Fruit fly (Drosophila melanogaster) whole organism, embryonic: ENCODE data around the gene Hayan.
A peak's percentile ranks its signal among the peaks of the same experiment; 100 is the strongest.

ENCODE experiments used
- Aef1 ChIP-seq: fragments of 200-800 bp; sonication (Bioruptor generic); IDR thresholded peaks from 3 replicates; pipeline ENCODE4 v1.3.6; 2022; ENCODE audit warnings: missing biosample characterization, missing genetic modification characterization
- Bdp1 ChIP-seq: fragments of 200-800 bp; sonication (Bioruptor generic); optimal IDR thresholded peaks from 3 replicates; lab custom pipeline; 2016; ENCODE audit warnings: missing biosample characterization, missing genetic modification characterization
- CG10565 ChIP-seq: fragments of 200-800 bp; sonication (Bioruptor generic); optimal IDR thresholded peaks from 3 replicates; lab custom pipeline; 2016; ENCODE audit warnings: missing biosample characterization, mild to moderate bottlenecking, missing genetic modification characterization
- CG11085 ChIP-seq: fragments of 200-800 bp; sonication (Bioruptor generic); IDR thresholded peaks from 2 replicates; pipeline ENCODE4 v1.3.6; 2022; ENCODE audit warnings: missing biosample characterization, missing genetic modification characterization
- CG1233 ChIP-seq: fragments of 200-800 bp; sonication (Bioruptor generic); optimal IDR thresholded peaks from 4 replicates; lab custom pipeline; 2018; ENCODE audit warnings: missing biosample characterization, mild to moderate bottlenecking, missing genetic modification characterization
- CG13123 ChIP-seq: fragments of 200-800 bp; sonication (Bioruptor generic); optimal IDR thresholded peaks from 2 replicates; lab custom pipeline; 2016; ENCODE audit warnings: missing biosample characterization, missing genetic modification characterization
- CG14050 ChIP-seq: fragments of 200-800 bp; sonication (Bioruptor generic); IDR thresholded peaks from 3 replicates; pipeline ENCODE4 v1.3.6; 2022; ENCODE audit warnings: missing biosample characterization, missing genetic modification characterization
- CG15479 ChIP-seq: fragments of 200-800 bp; sonication (Bioruptor generic); optimal IDR thresholded peaks from 3 replicates; lab custom pipeline; 2019; ENCODE audit warnings: missing biosample characterization, mild to moderate bottlenecking, missing genetic modification characterization, moderate library complexity
- CG15696 ChIP-seq: fragments of 200-800 bp; sonication (Bioruptor generic); optimal IDR thresholded peaks from 2 replicates; lab custom pipeline; 2019; ENCODE audit warnings: missing biosample characterization, mild to moderate bottlenecking, missing genetic modification characterization, moderate library complexity
- CG18262 ChIP-seq: fragments of 200-800 bp; optimal IDR thresholded peaks from 3 replicates; lab custom pipeline; 2019; ENCODE audit warnings: missing biosample characterization, mild to moderate bottlenecking, missing genetic modification characterization, moderate library complexity
- CG18599 ChIP-seq: fragments of 200-800 bp; sonication (Bioruptor generic); optimal IDR thresholded peaks from 3 replicates; lab custom pipeline; 2017; ENCODE audit warnings: missing biosample characterization, missing genetic modification characterization, mild to moderate bottlenecking, moderate library complexity, missing genetic modification reagents
- CG2678 ChIP-seq: fragments of 200-800 bp; sonication (Bioruptor generic); optimal IDR thresholded peaks from 3 replicates; lab custom pipeline; 2019; ENCODE audit warnings: missing biosample characterization, mild to moderate bottlenecking, missing genetic modification characterization, moderate library complexity
- CG2889 ChIP-seq: fragments of 200-800 bp; sonication (Bioruptor generic); IDR thresholded peaks from 3 replicates; pipeline ENCODE4 v1.3.6; 2022; ENCODE audit warnings: missing biosample characterization, missing genetic modification characterization
- CG30403 ChIP-seq: fragments of 200-800 bp; sonication (Bioruptor generic); optimal IDR thresholded peaks from 3 replicates; lab custom pipeline; 2016; ENCODE audit warnings: missing biosample characterization, missing genetic modification characterization
- CG4282 ChIP-seq: fragments of 200-800 bp; sonication (Bioruptor generic); optimal IDR thresholded peaks from 2 replicates; lab custom pipeline; 2016; ENCODE audit warnings: missing biosample characterization, missing genetic modification characterization
- CG4617 ChIP-seq: fragments of 200-800 bp; sonication (Bioruptor generic); optimal IDR thresholded peaks from 3 replicates; lab custom pipeline; 2016; ENCODE audit warnings: missing biosample characterization, missing genetic modification characterization, borderline replicate concordance
- CG6689 ChIP-seq: fragments of 200-800 bp; sonication (Bioruptor generic); IDR thresholded peaks from 2 replicates; pipeline ENCODE4 v1.3.6; 2022; ENCODE audit warnings: missing biosample characterization, missing genetic modification characterization
- CG7745 ChIP-seq: fragments of 200-800 bp; sonication (Bioruptor generic); optimal IDR thresholded peaks from 2 replicates; lab custom pipeline; 2018; ENCODE audit warnings: missing biosample characterization, mild to moderate bottlenecking, missing genetic modification characterization, moderate library complexity
- CG7786 ChIP-seq: fragments of 200-800 bp; sonication (Bioruptor generic); optimal IDR thresholded peaks from 2 replicates; lab custom pipeline; 2016; ENCODE audit warnings: missing biosample characterization, missing genetic modification characterization
- Fer2 ChIP-seq: fragments of 200-800 bp; sonication (Bioruptor generic); optimal IDR thresholded peaks from 2 replicates; lab custom pipeline; 2018; ENCODE audit warnings: missing biosample characterization, mild to moderate bottlenecking, missing genetic modification characterization, moderate library complexity
- Nf-YB ChIP-seq: fragments of 200-800 bp; sonication (Bioruptor generic); optimal IDR thresholded peaks from 3 replicates; lab custom pipeline; 2019; ENCODE audit warnings: missing biosample characterization, mild to moderate bottlenecking, missing genetic modification characterization, moderate library complexity
- Opbp ChIP-seq: fragments of 200-800 bp; sonication (Bioruptor generic); IDR thresholded peaks from 3 replicates; pipeline ENCODE4 v1.3.6; 2022; ENCODE audit warnings: missing biosample characterization, missing genetic modification characterization; ENCODE audit not compliant: partially characterized antibody
- Scr ChIP-seq: fragments of 200-800 bp; sonication (Bioruptor generic); IDR thresholded peaks from 2 replicates; pipeline ENCODE4 v1.3.6; 2022; ENCODE audit warnings: missing biosample characterization, missing genetic modification characterization; ENCODE audit not compliant: partially characterized antibody
- Side ChIP-seq: fragments of 200-800 bp; sonication (Bioruptor generic); optimal IDR thresholded peaks from 2 replicates; lab custom pipeline; 2016; ENCODE audit warnings: missing biosample characterization, missing genetic modification characterization
- Trl ChIP-seq, 3 experiments: fragments of >200 bp in 2 of 3; fragments of 200-800 bp in 1 of 3; sonication (Bioruptor generic) in 1 of 3; optimal IDR thresholded peaks; 2 replicates in 1 of 3; 3 replicates in 2 of 3; lab custom pipeline; 2016 to 2017; ENCODE audit warnings: missing biosample characterization in 1 of 3, missing genetic modification characterization in 1 of 3
- Vsx1 ChIP-seq: fragments of 200-800 bp; sonication (Bioruptor generic); optimal IDR thresholded peaks from 2 replicates; lab custom pipeline; 2017; ENCODE audit warnings: missing biosample characterization, mild to moderate bottlenecking, missing genetic modification characterization, missing genetic modification reagents
- Xbp1 ChIP-seq: fragments of 200-800 bp; sonication (Bioruptor generic); optimal IDR thresholded peaks from 3 replicates; lab custom pipeline; 2016; ENCODE audit warnings: missing biosample characterization, mild to moderate bottlenecking, missing genetic modification characterization
- YL-1 ChIP-seq: fragments of 200-800 bp; sonication (Bioruptor generic); optimal IDR thresholded peaks from 3 replicates; lab custom pipeline; 2017; ENCODE audit warnings: missing biosample characterization, mild to moderate bottlenecking, missing genetic modification characterization
- ara ChIP-seq: fragments of 200-800 bp; sonication (Bioruptor generic); IDR thresholded peaks from 2 replicates; pipeline ENCODE4 v1.3.6; 2022; ENCODE audit warnings: missing biosample characterization, missing genetic modification characterization
- chn ChIP-seq: fragments of 200-800 bp; sonication (Bioruptor generic); optimal IDR thresholded peaks from 2 replicates; lab custom pipeline; 2016; ENCODE audit warnings: missing biosample characterization, missing genetic modification characterization
- dysf ChIP-seq: fragments of 200-800 bp; sonication (Bioruptor generic); IDR thresholded peaks from 3 replicates; pipeline ENCODE4 v1.3.6; 2022; ENCODE audit warnings: missing biosample characterization, missing genetic modification characterization
- en ChIP-seq: fragments of 200-800 bp; sonication (Bioruptor generic); optimal IDR thresholded peaks from 2 replicates; lab custom pipeline; 2016; ENCODE audit warnings: missing biosample characterization, missing genetic modification characterization
- exex ChIP-seq: fragments of 200-800 bp; sonication (Bioruptor generic); optimal IDR thresholded peaks from 4 replicates; lab custom pipeline; 2018; ENCODE audit warnings: missing biosample characterization, mild to moderate bottlenecking, missing genetic modification characterization, moderate library complexity
- grn ChIP-seq: fragments of 200-800 bp; sonication (Bioruptor generic); optimal IDR thresholded peaks from 3 replicates; lab custom pipeline; 2017; ENCODE audit warnings: missing biosample characterization, missing genetic modification characterization
- lola ChIP-seq, 3 experiments: fragments of >200 bp in 2 of 3; fragments of 200-800 bp in 1 of 3; sonication (Bioruptor generic) in 1 of 3; optimal IDR thresholded peaks; 2 replicates each; lab custom pipeline; 2017 to 2019; ENCODE audit warnings: missing biosample characterization in 3 of 3, missing genetic modification characterization in 3 of 3, mild to moderate bottlenecking in 1 of 3, moderate library complexity in 1 of 3
- luna ChIP-seq: fragments of 200-800 bp; sonication (Bioruptor generic); optimal IDR thresholded peaks from 2 replicates; lab custom pipeline; 2016; ENCODE audit warnings: missing biosample characterization, missing genetic modification characterization
- mirr ChIP-seq: fragments of 200-800 bp; sonication (Bioruptor generic); optimal IDR thresholded peaks from 3 replicates; lab custom pipeline; 2018; ENCODE audit warnings: missing biosample characterization, mild to moderate bottlenecking, missing genetic modification characterization
- nerfin-1 ChIP-seq: fragments of 200-800 bp; sonication (Bioruptor generic); optimal IDR thresholded peaks from 3 replicates; lab custom pipeline; 2019; ENCODE audit warnings: missing biosample characterization, mild to moderate bottlenecking, missing genetic modification characterization, moderate library complexity
- nerfin-2 ChIP-seq: fragments of 200-800 bp; sonication (Bioruptor generic); IDR thresholded peaks from 2 replicates; pipeline ENCODE4 v1.3.6; 2022; ENCODE audit warnings: missing biosample characterization, missing genetic modification characterization; ENCODE audit not compliant: partially characterized antibody
- nom ChIP-seq: fragments of 200-800 bp; sonication (Bioruptor generic); optimal IDR thresholded peaks from 2 replicates; lab custom pipeline; 2017; ENCODE audit warnings: missing biosample characterization, missing genetic modification characterization, mild to moderate bottlenecking, moderate library complexity, missing genetic modification reagents
- prd ChIP-seq, 3 experiments: fragments of >200 bp in 2 of 3; fragments of 200-800 bp in 1 of 3; sonication (Bioruptor generic) in 1 of 3; optimal IDR thresholded peaks in 2 of 3; IDR thresholded peaks in 1 of 3; 2 replicates in 2 of 3; 3 replicates in 1 of 3; pipeline versions ENCODE4 v1.3.6 to Lab custom; 2017 to 2022; ENCODE audit warnings: missing biosample characterization in 1 of 3, missing genetic modification characterization in 1 of 3
- repo ChIP-seq: fragments of 200-800 bp; sonication (Bioruptor generic); optimal IDR thresholded peaks from 2 replicates; lab custom pipeline; 2016; ENCODE audit warnings: missing biosample characterization, missing genetic modification characterization
- ro ChIP-seq: fragments of 200-800 bp; sonication (Bioruptor generic); IDR thresholded peaks from 2 replicates; pipeline ENCODE4 v1.3.6; 2022; ENCODE audit warnings: missing biosample characterization, missing genetic modification characterization
- row ChIP-seq: fragments of 200-800 bp; sonication (Bioruptor generic); IDR thresholded peaks from 3 replicates; pipeline ENCODE4 v1.3.6; 2022; ENCODE audit warnings: missing biosample characterization, missing genetic modification characterization
- sim ChIP-seq: fragments of 200-800 bp; sonication (Bioruptor generic); IDR thresholded peaks from 2 replicates; pipeline ENCODE4 v1.3.6; 2022; ENCODE audit warnings: missing biosample characterization, missing genetic modification characterization
- sqz ChIP-seq: fragments of 200-800 bp; sonication (Bioruptor generic); optimal IDR thresholded peaks from 3 replicates; lab custom pipeline; 2018; ENCODE audit warnings: missing biosample characterization, mild to moderate bottlenecking, missing genetic modification characterization
- stc ChIP-seq: fragments of 200-800 bp; sonication (Bioruptor generic); IDR thresholded peaks from 2 replicates; pipeline ENCODE4 v1.3.6; 2022; ENCODE audit warnings: missing biosample characterization, missing genetic modification characterization
- sug ChIP-seq: fragments of 200-800 bp; optimal IDR thresholded peaks from 2 replicates; lab custom pipeline; 2019; ENCODE audit warnings: missing biosample characterization, mild to moderate bottlenecking, missing genetic modification characterization, moderate library complexity

Gene Hayan

DNA sequence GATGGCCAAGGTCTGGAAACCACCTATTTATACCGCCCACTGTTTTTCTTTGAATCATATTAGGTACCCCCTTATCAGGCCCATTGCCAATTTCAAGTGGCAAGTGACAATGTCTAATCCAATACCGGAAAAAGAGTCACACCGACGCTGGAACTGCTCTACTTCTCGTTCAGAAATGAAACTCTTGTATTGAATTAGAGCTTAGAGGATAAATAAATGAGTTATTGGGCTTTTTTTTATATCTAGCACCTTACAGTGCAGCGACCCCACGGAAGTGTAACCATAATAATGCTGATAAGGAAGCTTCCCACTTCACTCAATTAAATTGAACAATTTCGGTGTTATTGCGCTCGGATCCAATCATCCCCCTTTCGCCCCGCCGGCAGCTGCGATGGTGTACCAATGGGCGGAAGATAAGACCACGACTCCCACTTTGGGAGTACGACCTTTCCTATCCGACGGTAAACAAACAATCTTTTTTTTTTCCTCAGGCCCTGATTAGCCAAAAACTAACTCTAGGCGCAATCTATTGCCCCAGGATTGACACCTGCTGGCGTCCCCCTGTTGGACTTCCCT is 10.7 kb upstream of the Hayan start, which contains the start of gene CG15043 (continued):
- peak; percentile 66 for TF ChIP-seq CG2678 (tag; lab: Kevin White, UChicago)
- no peak for TF ChIP-seq mirr (GFP tag; lab: Kevin White, UChicago)
- TF ChIP-seq stc (GFP tag; lab: Robert Waterston, UW): no peak
- TF ChIP-seq CG2889 (GFP tag; lab: Robert Waterston, UW): no peak
- no peak for TF ChIP-seq nerfin-1 (tag; lab: Kevin White, UChicago)
- no peak for TF ChIP-seq CG14050 (GFP tag; lab: Robert Waterston, UW)
- TF ChIP-seq chn (GFP tag; lab: Kevin White, UChicago): no peak
- TF ChIP-seq en (GFP tag; lab: Kevin White, UChicago): no peak
- TF ChIP-seq luna: no peak
- peak; percentile 70 for TF ChIP-seq row (GFP tag; lab: Robert Waterston, UW)
- TF ChIP-seq YL-1: no peak
- no peak for TF ChIP-seq Nf-YB (GFP tag; lab: Kevin White, UChicago)
- no peak for TF ChIP-seq CG11085 (GFP tag; lab: Robert Waterston, UW)
- TF ChIP-seq nerfin-2 (GFP tag; lab: Robert Waterston, UW): no peak
- no peak for TF ChIP-seq sim (GFP tag; lab: Robert Waterston, UW)
- no peak for TF ChIP-seq CG13123
- no peak for TF ChIP-seq CG10565
- TF ChIP-seq CG18262 (tag; lab: Kevin White, UChicago): no peak
- TF ChIP-seq CG7745: no peak
- TF ChIP-seq ro: no peak
- TF ChIP-seq Side (GFP tag; lab: Kevin White, UChicago): no peak
- TF ChIP-seq Aef1 (GFP tag; lab: Robert Waterston, UW): peak; percentile 48; the same call in 2 of the 3 replicates
- no peak for TF ChIP-seq CG15479 (GFP tag; lab: Kevin White, UChicago)
- TF ChIP-seq Opbp (GFP tag; lab: Robert Waterston, UW): no peak
- TF ChIP-seq CG4282: no peak
- peak; percentile 61; the same call in 2 of the 3 replicates for TF ChIP-seq dysf (GFP tag; lab: Robert Waterston, UW)
- TF ChIP-seq Scr (GFP tag; lab: Robert Waterston, UW): no peak

- TF ChIP-seq CG4617 (GFP tag; lab: Kevin White, UChicago) (no peak), repo (GFP tag; lab: Kevin White, UChicago) (no peak), grn (GFP tag; lab: Kevin White, UChicago) (peak; percentile 54), CG1233 (GFP tag; lab: Kevin White, UChicago) (no peak), exex (peak; percentile 78), Vsx1 (peak; percentile 34), CG30403 (no peak), nom (GFP tag; lab: Kevin White, UChicago) (no peak), CG6689 (GFP tag; lab: Robert Waterston, UW) (no peak), CG7786 (GFP tag; lab: Kevin White, UChicago) (no peak), sug (tag; lab: Kevin White, UChicago) (peak; percentile 57)
These were observed 8.4 kb upstream of the Hayan start, which contains the start of gene CG15044 for dm6 chrX:18491941-18492340. Gene CG15044 (minus strand): TSS chrX:18492006.

DNA sequence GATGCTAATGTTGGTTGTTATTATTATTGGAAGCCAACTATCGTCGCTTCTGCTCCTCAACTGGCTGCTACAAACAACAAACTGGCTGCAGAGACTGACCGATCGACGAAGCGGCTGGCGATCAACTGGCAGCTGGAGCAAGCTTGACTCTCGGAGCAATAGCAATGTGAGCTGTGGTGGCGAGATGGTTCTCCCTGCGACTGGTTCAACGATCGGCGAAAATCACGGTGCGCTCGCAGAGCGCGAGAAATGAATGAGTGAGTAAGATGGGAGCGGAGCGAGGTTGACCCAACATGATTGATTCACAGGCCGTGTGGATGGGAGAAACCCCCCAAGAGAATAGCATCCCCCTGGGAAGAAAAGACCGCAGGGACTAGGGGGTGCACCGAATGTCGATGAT is 5.9 kb upstream of the Hayan start, which contains the start of gene CG15046:
Gene CG15046, minus strand, starts transcription at position 112 of the 400 bp plus-strand sequence.
- TF ChIP-seq ara (GFP tag; lab: Robert Waterston, UW): no peak
- peak; percentile 36 for TF ChIP-seq nom (GFP tag; lab: Kevin White, UChicago)
- TF ChIP-seq en (GFP tag; lab: Kevin White, UChicago): no peak
- TF ChIP-seq CG18599 (GFP tag; lab: Kevin White, UChicago): no peak
- TF ChIP-seq lola (GFP tag; optimal IDR thresholded peaks at IDR 0.05; lab: Kevin White, UChicago): no peak
- TF ChIP-seq Bdp1 (GFP tag; lab: Kevin White, UChicago): no peak
- no peak for TF ChIP-seq prd (optimal IDR thresholded peaks at IDR 0.05; lab: Kevin White, UChicago)
- TF ChIP-seq prd (GFP tag; IDR thresholded peaks at IDR 0.05; lab: Robert Waterston, UW): no peak
- TF ChIP-seq CG15696 (tag; lab: Kevin White, UChicago): no peak
- TF ChIP-seq Fer2 (tag; lab: Kevin White, UChicago): no peak
- TF ChIP-seq Trl (optimal IDR thresholded peaks at IDR 0.05; lab: Kevin White, UChicago): peak; percentile 27 to 55
- TF ChIP-seq Trl (GFP tag; optimal IDR thresholded peaks at IDR 0.05; lab: Kevin White, UChicago): no peak
- no peak for TF ChIP-seq Xbp1 (GFP tag; lab: Kevin White, UChicago)
- TF ChIP-seq Nf-YB (GFP tag; lab: Kevin White, UChicago): no peak
- no peak for TF ChIP-seq sqz (GFP tag; lab: Kevin White, UChicago)
